Fruit fly (Drosophila melanogaster): Measurements from ENCODE around the gene Arp3.

DNA sequence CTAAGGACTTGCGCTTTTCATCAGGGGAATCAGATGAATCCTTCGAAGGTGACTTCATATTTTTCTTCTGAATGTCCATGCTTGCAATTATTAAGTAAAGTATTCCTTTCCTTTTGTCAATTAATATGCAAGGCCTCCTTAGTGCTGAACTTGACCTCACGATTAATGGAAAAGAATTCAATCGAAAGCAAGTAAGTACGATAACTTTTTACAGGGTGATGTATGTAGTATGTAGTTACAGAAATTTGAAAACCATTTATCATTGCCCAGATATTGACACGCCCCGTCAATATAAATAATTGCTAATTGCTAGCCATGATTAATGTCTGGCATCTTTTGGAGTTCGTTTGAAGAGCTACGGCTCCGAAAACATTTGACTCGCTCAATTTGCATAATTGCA lies 45.8 kb downstream of the Arp3 start, which contains the start of gene CG42591:
- TF ChIP-seq tai (GFP tag; optimal IDR thresholded peaks at IDR 0.05) (no peak), GATAd (GFP tag; optimal IDR thresholded peaks at IDR 0.05) (no peak), Vsx2 (GFP tag; optimal IDR thresholded peaks at IDR 0.05; ENCODE audit: partially characterized antibody) (no peak), Myc (optimal IDR thresholded peaks at IDR 0.05) (no peak), jim (GFP tag; optimal IDR thresholded peaks at IDR 0.05) (no peak), OdsH (GFP tag; optimal IDR thresholded peaks at IDR 0.05) (no peak), h (GFP tag; optimal IDR thresholded peaks at IDR 0.05) (no peak), dl (GFP tag; optimal IDR thresholded peaks at IDR 0.05; ENCODE audit: insufficient read depth in 1 of 2, partially characterized antibody in 2 of 2) (no peak), Hr78 (GFP tag; optimal IDR thresholded peaks at IDR 0.05) (no peak)
